Worm (Caenorhabditis elegans): ENCODE data around the gene W04B5.3.
"Not testable (repeated sequence)": the region's sequence is repeated elsewhere in the genome, so short reads cannot be mapped to it uniquely, and the experiment has no call there.

- TF ChIP-seq W03F9.2, him-1, dao-5 (tag; optimal IDR thresholded peaks at IDR 0.05): not testable (repeated sequence)
These were observed 17.5 kb downstream of the W04B5.3 start, which contains the start of gene E02H9.6 for ce11 chrIII:2435805-2436204.
